Fruit fly (Drosophila melanogaster) S2 (cell line): ENCODE measurements around the gene CG11356.

Source experiments
- CG8478 ChIP-seq: fragments of >200 bp; optimal IDR thresholded peaks from 2 replicates; lab custom pipeline; 2018
- CTCF ChIP-seq, 2 experiments: fragments of >200 bp; optimal IDR thresholded peaks; 2 replicates each; lab custom pipeline; 2018

Gene CG11356

dm6 chrX:12056535-12056934, 47.1 kb downstream of the CG11356 start, which contains the start of gene Uch-L5R:
Gene Uch-L5R (minus strand): TSS chrX:12056635.
- TF ChIP-seq CG8478 (lab: Kevin White, UChicago) (no peak), CTCF (optimal IDR thresholded peaks at IDR 0.05; lab: Kevin White, UChicago) (no peak)
